Worm (Caenorhabditis elegans): ENCODE measurements around the gene srd-70.

The srd-70 gene

DNA sequence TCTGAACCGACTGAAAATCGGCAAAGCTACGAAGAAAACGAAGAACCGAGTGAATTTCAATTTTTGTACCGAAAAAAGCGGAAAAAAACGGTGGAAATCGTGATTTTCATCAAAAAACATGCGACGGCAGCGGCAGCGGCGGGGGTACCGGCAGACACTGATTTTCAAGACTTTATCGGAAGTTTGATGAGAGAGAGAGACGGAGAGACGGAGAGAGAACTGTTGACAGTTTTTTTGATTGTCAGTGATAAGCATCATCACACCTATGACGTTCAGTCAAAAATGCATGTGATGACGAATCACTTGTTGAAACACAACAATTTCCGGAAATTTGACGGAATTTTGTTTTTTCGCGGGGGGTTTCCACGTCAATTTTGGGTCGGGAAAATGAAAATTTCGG, 40.5 kb upstream of the srd-70 start (continued):
- TF ChIP-seq nfya-1 (tag; optimal IDR thresholded peaks at IDR 0.05; ENCODE audit: borderline replicate concordance, insufficient read depth) (no peak), lin-54 (GFP tag; optimal IDR thresholded peaks at IDR 0.05) (peak; percentile 1), ztf-26 (tag; optimal IDR thresholded peaks at IDR 0.05) (peak; percentile 30), B0035.1 (tag; optimal IDR thresholded peaks at IDR 0.05) (no peak), mes-4 (tag; optimal IDR thresholded peaks at IDR 0.05) (no peak), lin-40 (tag; optimal IDR thresholded peaks at IDR 0.05) (peak; percentile 23), chd-7 (tag; optimal IDR thresholded peaks at IDR 0.05) (peak; percentile 48), lsl-1 (GFP tag; optimal IDR thresholded peaks at IDR 0.05) (no peak), F49E8.2 (tag; optimal IDR thresholded peaks at IDR 0.05; ENCODE audit: insufficient read depth) (no peak), pha-4 (tag; optimal IDR thresholded peaks at IDR 0.05) (no peak), snpc-3.4 (tag; optimal IDR thresholded peaks at IDR 0.05) (no peak), hmg-1.2 (GFP tag; IDR thresholded peaks at IDR 0.05) (0 out of 2 replicates have a peak, but pooled peaks have one; percentile 15), F57A8.1 (GFP tag; optimal IDR thresholded peaks at IDR 0.05) (no peak), ceh-100 (GFP tag; IDR thresholded peaks at IDR 0.05) (no peak), D2030.7 (GFP tag; IDR thresholded peaks at IDR 0.05) (no peak), nhr-80 (tag; optimal IDR thresholded peaks at IDR 0.05) (peak; percentile 80), athp-1 (tag; optimal IDR thresholded peaks at IDR 0.05) (no peak), ztf-22 (GFP tag; optimal IDR thresholded peaks at IDR 0.05) (peak; percentile 46), unc-62 (GFP tag; optimal IDR thresholded peaks at IDR 0.05) (peak; percentile 94), dox-1 (GFP tag; IDR thresholded peaks at IDR 0.05) (no peak), nhr-90 (tag; optimal IDR thresholded peaks at IDR 0.05) (peak; percentile 32), unc-130 (GFP tag; optimal IDR thresholded peaks at IDR 0.05) (no peak), snpc-4 (GFP tag; optimal IDR thresholded peaks at IDR 0.05) (no peak), snpc-4 (tag; optimal IDR thresholded peaks at IDR 0.05) (peak in 1 of 4 experiments; percentile 6), madf-3 (GFP tag; IDR thresholded peaks at IDR 0.05) (no peak), attf-5 (GFP tag; optimal IDR thresholded peaks at IDR 0.05) (peak; percentile 17), let-526 (GFP tag; IDR thresholded peaks at IDR 0.05) (no peak), nfyb-1 (GFP tag; IDR thresholded peaks at IDR 0.05) (0 out of 2 replicates have a peak, but pooled peaks have one; percentile 46), fkh-3 (tag; optimal IDR thresholded peaks at IDR 0.05) (no peak)

DNA sequence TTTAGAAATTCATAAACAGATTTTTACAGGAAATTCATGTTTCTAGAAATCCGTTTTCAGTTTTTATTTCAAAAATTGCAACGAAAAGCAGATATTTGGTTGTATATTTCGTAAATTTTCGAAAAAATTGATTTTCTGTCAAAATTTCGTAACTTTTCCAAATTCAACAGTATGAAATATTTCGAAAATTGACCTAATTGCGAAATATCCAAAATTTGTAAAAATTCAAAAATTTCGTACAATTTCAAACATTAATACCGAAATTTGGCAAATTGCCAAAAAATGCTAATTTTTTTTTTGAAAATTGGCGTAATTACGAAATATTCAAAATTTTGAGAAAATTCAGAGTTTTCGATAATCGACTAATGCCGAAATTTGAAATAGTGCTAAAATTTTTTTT, 40.0 kb upstream of the srd-70 start:
- TF ChIP-seq akir-1 (GFP tag; optimal IDR thresholded peaks at IDR 0.05) (no peak), madf-10 (tag; optimal IDR thresholded peaks at IDR 0.05) (no peak), Y53G8AR.9 (GFP tag; conservative IDR thresholded peaks at IDR 0.05) (no peak), cebp-1 (GFP tag; IDR thresholded peaks at IDR 0.05) (peak; percentile 73), cebp-1 (tag; optimal IDR thresholded peaks at IDR 0.05) (peak; percentile 95), unc-62 (GFP tag; optimal IDR thresholded peaks at IDR 0.05) (peak; percentile 42)

DNA sequence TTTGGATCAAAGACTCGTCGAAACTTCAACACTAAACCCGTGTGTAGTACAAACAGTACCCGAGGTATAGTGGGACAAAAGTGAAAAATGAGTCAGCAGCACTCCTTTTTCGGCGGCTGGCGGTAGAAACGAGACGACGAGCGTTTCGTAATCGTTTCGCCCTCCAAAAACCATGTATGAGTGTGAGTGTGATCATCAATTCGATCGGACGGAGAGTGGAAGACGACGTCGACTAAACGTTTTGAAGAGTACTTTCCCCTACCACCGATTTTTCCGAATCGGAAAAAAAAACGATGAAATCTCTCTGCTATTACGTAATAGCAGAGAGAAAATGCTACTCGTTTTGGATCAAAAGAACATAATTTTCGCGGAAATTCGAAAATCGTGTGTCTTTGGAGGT, 38.5 kb upstream of the srd-70 start:
- no peak for TF ChIP-seq cebp-1 (GFP tag; IDR thresholded peaks at IDR 0.05)
- TF ChIP-seq cebp-1 (tag; optimal IDR thresholded peaks at IDR 0.05): peak; percentile 75
- no peak for TF ChIP-seq Y53F4B.3 (GFP tag; IDR thresholded peaks at IDR 0.05)

DNA sequence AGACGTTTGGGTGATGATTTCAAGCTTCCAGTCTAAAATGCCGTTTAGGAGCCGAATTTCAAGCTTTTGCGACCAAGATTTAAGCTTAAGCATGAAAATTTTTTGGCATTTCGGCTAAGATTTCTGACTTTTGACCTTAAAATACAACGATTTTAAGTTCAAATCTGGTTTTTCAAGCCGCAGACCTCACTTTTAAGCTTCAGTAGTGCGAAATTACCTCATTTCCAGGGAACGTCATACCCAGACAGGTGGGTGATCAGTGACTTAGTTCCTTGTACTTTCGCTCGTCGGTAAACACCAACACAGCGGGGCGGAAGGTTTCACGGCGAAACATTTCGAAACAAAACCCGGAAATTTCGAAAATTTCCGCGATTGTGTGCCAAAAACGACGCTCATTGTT, 37.6 kb upstream of the srd-70 start:
- TF ChIP-seq B0035.1 (tag; optimal IDR thresholded peaks at IDR 0.05) (no peak), egl-44 (GFP tag; IDR thresholded peaks at IDR 0.05) (no peak), cebp-1 (GFP tag; IDR thresholded peaks at IDR 0.05) (no peak), cebp-1 (tag; optimal IDR thresholded peaks at IDR 0.05) (no peak), pbrm-1 (GFP tag; IDR thresholded peaks at IDR 0.05) (no peak), tlf-1 (GFP tag; optimal IDR thresholded peaks at IDR 0.05) (no peak), F37B4.10 (GFP tag; IDR thresholded peaks at IDR 0.05) (no peak), hlh-26 (GFP tag; conservative IDR thresholded peaks at IDR 0.05) (no peak), lag-1 (GFP tag; IDR thresholded peaks at IDR 0.05) (no peak), Y95B8A.8 (GFP tag; IDR thresholded peaks at IDR 0.05) (no peak), cebp-2 (GFP tag; IDR thresholded peaks at IDR 0.05) (no peak), lin-40 (tag; optimal IDR thresholded peaks at IDR 0.05) (no peak), nfyb-1 (GFP tag; IDR thresholded peaks at IDR 0.05) (no peak)

Data from whole organism, young adult.